Fruit fly (Drosophila melanogaster) Kc167 (cell line): ENCODE results near the gene CG17672.

Experiments
- Myc ChIP-seq: fragments of >200 bp; optimal IDR thresholded peaks from 2 replicates; lab custom pipeline; 2017; ENCODE audit warnings: missing external identifiers
- Sin3A ChIP-seq: fragments of >200 bp; optimal IDR thresholded peaks from 2 replicates; lab custom pipeline; 2018; ENCODE audit warnings: missing external identifiers
- h ChIP-seq: fragments of >200 bp; optimal IDR thresholded peaks from 3 replicates; lab custom pipeline; 2018; ENCODE audit warnings: missing external identifiers
- insv ChIP-seq: fragments of >200 bp; optimal IDR thresholded peaks from 3 replicates; lab custom pipeline; 2018; ENCODE audit warnings: missing external identifiers
- psq ChIP-seq: fragments of >200 bp; optimal IDR thresholded peaks from 2 replicates; lab custom pipeline; 2017; ENCODE audit warnings: missing external identifiers
- ttk ChIP-seq: sonication (Bioruptor generic); optimal IDR thresholded peaks from 2 replicates; lab custom pipeline; 2017; ENCODE audit warnings: missing external identifiers

Gene CG17672

DNA sequence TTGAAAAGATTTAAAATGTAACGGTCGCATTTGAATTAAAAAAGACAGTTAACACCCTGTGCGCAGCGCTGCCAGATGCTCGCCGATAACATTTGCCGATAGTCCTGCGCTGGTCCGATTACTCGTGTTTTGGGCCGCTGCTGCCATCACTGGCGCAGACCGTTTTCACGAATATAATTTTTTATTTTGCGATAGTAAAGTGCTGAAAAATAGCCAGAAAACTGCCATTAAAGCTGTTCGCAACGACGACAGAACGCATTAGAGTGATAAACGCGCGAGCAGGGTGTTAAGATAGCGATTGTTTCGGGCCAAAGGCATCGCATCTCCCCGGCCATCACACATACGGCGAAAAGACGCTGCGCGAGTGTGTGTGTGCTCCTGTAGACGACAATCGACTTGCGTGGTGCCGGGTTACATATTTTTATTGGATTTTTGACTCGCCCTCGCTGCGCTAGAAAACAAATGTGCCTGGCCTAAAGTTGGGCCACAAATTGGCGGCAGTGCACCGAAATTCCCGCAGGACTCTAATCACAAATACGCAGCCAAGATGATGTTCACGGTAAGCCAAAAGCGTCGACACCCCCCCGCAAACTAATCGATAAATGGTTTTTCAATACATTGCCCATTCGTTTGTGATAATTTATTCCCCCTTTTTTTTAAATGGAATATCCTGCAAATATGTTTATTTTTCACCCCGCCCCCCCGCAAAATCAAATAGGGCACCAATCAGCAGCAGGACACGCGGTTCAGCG lies 8.1 kb downstream of the CG17672 start, which contains the start of gene Srrm1:
Srrm1 (plus strand) TSS at position 116 of the 752 bp plus-strand sequence.
- no peak for TF ChIP-seq Myc
- TF ChIP-seq Sin3A (lab: Kevin White, UChicago), result no peak
- no peak for TF ChIP-seq psq (lab: Kevin White, UChicago)
- TF ChIP-seq insv (lab: Kevin White, UChicago), result no peak
- TF ChIP-seq ttk (lab: Kevin White, UChicago), result no peak
- no peak for TF ChIP-seq h

DNA sequence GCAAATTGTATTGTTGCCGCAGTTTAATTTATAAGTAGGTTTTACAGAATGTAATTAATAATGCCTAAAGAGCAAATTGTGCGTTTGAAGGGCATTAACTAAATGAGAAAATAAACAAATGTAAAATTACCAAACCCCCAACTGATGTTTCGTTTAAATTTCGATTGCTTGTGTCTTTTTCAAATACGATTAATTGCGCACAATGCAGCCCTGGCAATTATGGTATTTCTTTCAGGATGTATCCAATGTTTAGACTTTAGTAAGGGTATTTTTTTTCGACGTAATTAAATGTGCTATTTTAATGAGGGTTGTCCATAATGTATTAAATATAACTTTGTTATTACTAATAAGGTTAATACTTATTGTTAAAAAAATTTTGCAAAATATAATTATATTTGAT lies 12.1 kb downstream of the CG17672 start:
- TF ChIP-seq Sin3A (lab: Kevin White, UChicago) (no peak), insv (lab: Kevin White, UChicago) (no peak), ttk (lab: Kevin White, UChicago) (no peak), psq (lab: Kevin White, UChicago) (no peak), h (no peak), Myc (no peak)

DNA sequence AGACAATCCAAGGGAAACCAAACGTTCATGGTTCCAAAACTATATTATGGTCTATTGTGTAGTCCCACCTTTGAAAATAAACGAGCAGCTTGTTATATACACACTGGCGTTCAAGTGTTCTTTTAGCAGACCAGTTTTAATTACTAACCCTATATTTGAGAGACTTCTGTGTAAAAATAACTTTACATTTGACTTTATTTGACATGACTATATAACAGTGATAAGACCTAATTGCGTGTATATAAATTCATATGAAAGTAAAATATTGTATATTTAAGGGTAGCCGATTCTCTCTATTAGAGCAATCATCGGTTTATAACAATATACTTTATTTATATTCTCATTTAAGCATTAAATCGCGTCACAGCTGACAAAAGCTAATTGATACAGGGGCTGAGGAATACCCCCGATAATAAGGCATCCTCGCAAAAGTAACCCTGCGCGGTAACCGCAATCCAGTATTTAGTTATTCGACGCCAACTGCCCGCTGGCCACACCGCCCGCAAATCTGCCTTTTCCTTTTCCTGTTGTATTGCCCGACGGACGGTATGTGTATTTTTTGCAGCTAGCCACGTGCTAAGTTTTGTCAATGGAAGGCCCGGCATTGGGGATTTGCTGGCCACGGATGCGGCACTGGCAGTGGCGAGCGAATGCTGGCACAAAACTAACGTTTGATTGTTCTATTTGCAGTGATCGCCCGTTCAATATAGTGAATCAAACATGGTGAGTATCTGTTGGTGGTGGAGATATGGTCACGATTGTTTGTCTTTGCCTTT lies 12.7 kb downstream of the CG17672 start, which contains the start of gene RpS4:
RpS4 (plus strand) TSS at position 465 of the 776 bp plus-strand sequence.
- TF ChIP-seq ttk (lab: Kevin White, UChicago) (no peak), insv (lab: Kevin White, UChicago) (no peak), h (no peak), Myc (no peak), psq (lab: Kevin White, UChicago) (no peak), Sin3A (lab: Kevin White, UChicago) (no peak)

DNA sequence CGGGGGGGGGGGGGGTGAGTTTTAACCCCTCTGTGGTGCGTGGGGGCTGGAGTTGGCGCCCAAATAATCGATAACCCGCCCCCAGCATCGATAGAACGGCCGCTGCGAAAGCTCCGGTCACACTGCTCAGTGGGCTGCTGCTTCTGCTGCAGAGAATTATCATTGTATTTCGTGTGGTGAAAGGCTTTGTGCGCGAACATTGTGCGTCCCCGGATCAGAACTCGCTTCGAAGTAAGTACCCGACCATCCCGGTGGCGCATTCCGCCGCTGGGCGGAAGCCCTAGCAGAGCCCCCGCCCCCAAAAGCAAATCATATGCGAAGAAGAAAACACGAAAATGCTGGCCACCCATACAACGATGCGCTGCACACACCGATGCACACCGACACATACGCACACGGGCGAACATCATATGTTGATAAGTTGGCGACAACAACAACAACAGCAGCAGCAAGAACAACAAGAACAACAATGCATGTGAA lies 15.6 kb downstream of the CG17672 start, which contains the start of gene Syx13:
Syx13 (plus strand) TSS at position 100 of the 480 bp plus-strand sequence.
- no peak for TF ChIP-seq ttk (lab: Kevin White, UChicago)
- TF ChIP-seq psq (lab: Kevin White, UChicago), result no peak
- TF ChIP-seq h, result no peak
- no peak for TF ChIP-seq Myc
- no peak for TF ChIP-seq Sin3A (lab: Kevin White, UChicago)
- no peak for TF ChIP-seq insv (lab: Kevin White, UChicago)

DNA sequence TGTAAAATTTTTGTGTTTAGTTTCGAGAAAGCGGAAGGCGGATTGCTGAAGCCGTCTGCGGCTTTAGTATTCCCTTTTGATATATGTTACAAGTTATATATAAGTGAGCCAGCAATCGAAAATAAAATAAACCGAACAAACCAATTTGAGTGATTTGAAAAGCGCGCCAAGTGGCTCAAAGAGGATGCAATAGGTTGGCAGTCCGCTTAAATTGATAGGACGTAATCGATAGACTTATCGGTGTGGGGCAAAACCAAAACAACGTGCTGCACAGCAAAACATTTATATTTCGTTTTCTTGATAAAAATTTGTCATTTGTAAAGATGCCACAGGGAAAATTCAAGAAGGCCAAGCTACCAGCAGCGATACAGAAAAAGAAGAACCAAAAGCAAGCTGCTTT lies 18.0 kb downstream of the CG17672 start, which contains the start of gene CG11279:
CG11279 (plus strand) TSS at position 220 of the 400 bp plus-strand sequence.
- TF ChIP-seq psq (lab: Kevin White, UChicago) (no peak), Myc (no peak), ttk (lab: Kevin White, UChicago) (no peak), h (no peak), insv (lab: Kevin White, UChicago) (no peak), Sin3A (lab: Kevin White, UChicago) (no peak)

DNA sequence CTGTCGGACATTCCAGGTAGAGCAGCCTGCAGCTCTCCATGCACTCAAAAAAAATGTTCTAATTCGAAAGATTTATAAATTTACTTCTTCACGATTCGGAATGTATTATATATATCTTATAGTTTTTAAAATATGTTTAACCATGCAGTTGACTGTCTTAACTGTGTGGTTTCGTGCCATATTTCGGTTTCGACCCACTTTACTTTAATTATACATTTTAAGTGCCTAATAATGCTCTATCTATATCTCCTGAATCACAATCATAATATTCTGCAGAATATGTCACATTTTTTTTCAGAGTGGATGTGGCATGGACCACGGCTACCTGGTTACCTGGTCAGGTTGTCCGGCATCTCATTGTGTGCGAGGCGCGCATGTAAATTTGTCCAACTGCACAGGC lies 20.9 kb downstream of the CG17672 start:
- TF ChIP-seq h (no peak), Sin3A (lab: Kevin White, UChicago) (no peak), ttk (lab: Kevin White, UChicago) (no peak), Myc (no peak), insv (lab: Kevin White, UChicago) (no peak), psq (lab: Kevin White, UChicago) (no peak)

DNA sequence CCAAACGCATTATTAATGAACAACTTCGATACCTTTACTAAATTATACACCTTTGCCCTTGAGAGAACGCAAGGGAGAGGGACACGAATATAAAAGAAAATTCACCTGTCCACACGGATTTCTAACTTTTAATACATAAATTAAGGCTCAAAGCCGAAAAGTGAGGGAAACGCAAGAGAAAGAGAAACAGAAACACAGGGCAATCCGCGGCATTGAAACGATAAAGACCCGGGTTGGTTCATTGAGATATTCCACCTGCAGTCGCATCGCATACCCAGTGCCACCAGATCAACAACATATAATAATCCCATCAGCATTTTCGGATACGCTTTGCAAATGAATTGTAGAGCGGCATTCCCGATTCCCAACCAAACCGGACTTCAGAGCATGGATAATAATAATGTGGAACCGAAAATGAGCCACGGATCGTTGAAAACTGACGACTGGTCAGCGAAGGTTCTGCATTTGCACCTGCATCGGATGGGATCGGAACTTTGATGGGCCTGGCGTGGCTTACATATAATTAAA lies 22.0 kb downstream of the CG17672 start:
- no peak for TF ChIP-seq insv (lab: Kevin White, UChicago)

DNA sequence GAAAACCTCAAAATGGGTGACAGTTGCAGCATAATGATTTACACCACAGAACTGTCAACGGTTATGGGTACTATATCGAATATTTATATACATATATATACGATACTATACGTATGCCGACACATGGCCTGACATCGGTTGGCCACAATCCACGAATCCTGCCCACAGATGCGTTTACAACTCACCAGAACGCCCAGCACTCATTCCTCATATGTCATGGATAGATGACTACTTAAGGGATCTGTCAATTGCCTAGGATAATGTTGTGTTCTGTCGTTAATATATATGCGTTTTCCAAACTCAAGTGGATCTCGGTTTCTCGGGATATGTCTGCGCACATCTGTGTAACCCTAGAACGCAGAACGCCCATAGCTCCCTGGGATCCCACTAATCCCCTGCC lies 29.7 kb downstream of the CG17672 start:
- TF ChIP-seq Sin3A (lab: Kevin White, UChicago) (no peak), Myc (no peak), psq (lab: Kevin White, UChicago) (no peak), ttk (lab: Kevin White, UChicago) (no peak), insv (lab: Kevin White, UChicago) (no peak), h (no peak)

DNA sequence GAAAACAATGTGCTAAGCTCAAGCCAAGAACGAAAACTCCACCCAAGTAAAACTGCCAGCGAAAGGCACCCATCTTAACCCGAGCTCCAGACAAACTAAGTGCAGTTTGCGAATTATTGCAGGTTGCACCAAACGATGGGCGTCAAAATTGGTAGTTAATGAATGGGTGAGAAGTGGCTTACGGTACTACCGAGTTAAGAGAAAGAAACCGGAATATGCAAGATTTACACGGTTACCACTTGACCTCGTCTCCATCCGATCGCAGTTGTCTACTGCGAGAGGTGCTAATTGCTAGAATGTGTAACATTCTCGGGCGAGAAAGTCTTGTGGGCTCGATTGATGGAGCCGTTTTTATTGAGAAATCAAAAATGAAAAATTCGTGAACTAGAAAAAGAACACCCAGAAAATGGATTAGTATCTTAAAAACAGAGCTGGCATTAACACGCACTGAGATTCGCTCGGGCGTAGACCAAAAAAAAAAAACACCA lies 32.6 kb downstream of the CG17672 start, which contains the start of the genes CG14115 and CG34428:
CG14115 (minus strand) TSS at position 101 of the 488 bp plus-strand sequence.
CG34428 (plus strand) TSS at position 438 of the 488 bp plus-strand sequence.
- no peak for TF ChIP-seq Myc
- no peak for TF ChIP-seq h
- TF ChIP-seq insv (lab: Kevin White, UChicago), result no peak
- TF ChIP-seq Sin3A (lab: Kevin White, UChicago), result no peak
- TF ChIP-seq ttk (lab: Kevin White, UChicago), result no peak
- no peak for TF ChIP-seq psq (lab: Kevin White, UChicago)

DNA sequence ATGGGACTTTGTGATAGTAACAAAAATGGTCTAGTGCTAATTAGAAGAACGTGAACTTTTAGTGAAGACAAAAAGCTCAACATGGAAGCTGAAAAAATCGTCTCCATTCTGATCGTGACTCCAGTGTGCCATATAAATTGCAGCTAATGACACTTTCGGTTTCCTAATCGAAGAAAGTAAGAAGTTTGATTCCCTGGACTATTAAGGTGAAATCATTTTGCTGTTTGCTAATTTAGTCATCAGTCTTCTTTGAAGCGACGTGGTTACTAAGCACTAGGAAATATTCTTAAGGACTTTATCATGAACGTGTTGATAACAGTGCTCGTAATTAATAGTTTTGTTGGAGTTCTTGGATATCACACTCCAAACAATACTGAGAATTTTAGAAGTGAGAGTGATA lies 34.0 kb downstream of the CG17672 start, which contains the start of gene CG34429:
CG34429 (plus strand) TSS at position 301 of the 400 bp plus-strand sequence.
- TF ChIP-seq psq (lab: Kevin White, UChicago), result no peak
- no peak for TF ChIP-seq ttk (lab: Kevin White, UChicago)
- TF ChIP-seq h, result no peak
- TF ChIP-seq insv (lab: Kevin White, UChicago), result no peak
- TF ChIP-seq Myc, result no peak
- no peak for TF ChIP-seq Sin3A (lab: Kevin White, UChicago)

DNA sequence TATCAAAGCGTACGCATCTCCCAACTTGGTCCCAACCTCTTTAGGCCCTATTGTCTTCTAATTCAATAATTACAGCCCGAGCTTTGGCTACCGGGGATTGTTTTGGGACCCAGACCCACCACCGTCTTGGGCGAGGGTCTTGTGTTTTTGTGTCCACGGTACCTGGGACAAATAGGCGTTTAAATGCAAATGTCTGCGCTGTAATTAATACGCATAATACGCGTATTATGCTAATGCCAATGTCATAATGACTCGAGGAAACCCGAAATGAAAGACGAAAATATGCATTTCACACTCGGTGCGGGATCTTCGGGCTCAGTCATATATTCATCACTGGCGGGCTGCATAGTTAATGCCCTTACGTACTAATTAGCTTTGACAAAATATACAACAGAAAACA lies 35.6 kb downstream of the CG17672 start:
- TF ChIP-seq ttk (lab: Kevin White, UChicago) (no peak), psq (lab: Kevin White, UChicago) (no peak), insv (lab: Kevin White, UChicago) (no peak), Sin3A (lab: Kevin White, UChicago) (no peak), h (no peak), Myc (no peak)
